Fruit fly (Drosophila melanogaster) whole organism: Measurements from ENCODE around the gene Sema1a.

ENCODE experiments used
- Dll ChIP-seq: fragments of >200 bp; optimal IDR thresholded peaks from 2 replicates; lab custom pipeline; 2017
- pan ChIP-seq: fragments of >200 bp; optimal IDR thresholded peaks from 2 replicates; lab custom pipeline; 2017
- usp ChIP-seq: fragments of >200 bp; optimal IDR thresholded peaks from 2 replicates; lab custom pipeline; 2017; ENCODE audit warnings: missing biosample characterization, missing genetic modification characterization, mixed read lengths

DNA sequence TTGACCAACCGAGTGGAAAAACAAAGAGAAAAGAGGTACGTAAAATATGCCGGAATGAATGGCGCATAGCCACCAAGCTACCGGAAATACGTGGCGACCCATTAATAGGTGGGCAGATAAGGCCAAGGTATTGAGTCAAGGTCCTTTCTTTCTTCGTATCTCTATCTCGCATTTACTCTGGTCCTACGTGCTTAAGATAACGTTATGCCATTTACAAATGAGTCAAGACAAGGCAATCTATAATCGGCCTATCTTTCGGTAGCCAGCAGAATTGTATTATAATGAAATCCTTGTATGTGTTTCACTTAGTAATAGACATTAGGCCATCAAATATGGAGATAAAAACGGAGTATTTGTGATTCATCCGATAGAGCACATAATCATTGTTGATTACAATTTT is 174.4 kb downstream of the Sema1a start:
- TF ChIP-seq Dll (no peak), usp (no peak), pan (lab: Kevin White, UChicago) (no peak)
